Fruit fly (Drosophila melanogaster) whole organism, adult: ENCODE data around the gene Jhbp12.

ENCODE experiments used
- CG11617 ChIP-seq: fragments of 200-800 bp; sonication (Bioruptor generic); optimal IDR thresholded peaks from 2 replicates; lab custom pipeline; 2017; ENCODE audit warnings: mild to moderate bottlenecking, missing biosample characterization, missing genetic modification reagents, missing genetic modification characterization
- CG12768 ChIP-seq: fragments of 200-800 bp; sonication (Bioruptor generic); optimal IDR thresholded peaks from 2 replicates; lab custom pipeline; 2017; ENCODE audit warnings: missing biosample characterization, missing genetic modification characterization, mild to moderate bottlenecking, moderate library complexity, missing genetic modification reagents
- CG14711 ChIP-seq: fragments of 200-800 bp; sonication (Bioruptor generic); optimal IDR thresholded peaks from 2 replicates; lab custom pipeline; 2018; ENCODE audit warnings: missing biosample characterization, mild to moderate bottlenecking, missing genetic modification characterization, moderate library complexity
- CG1620 ChIP-seq: fragments of 200-800 bp; sonication (Bioruptor generic); optimal IDR thresholded peaks from 2 replicates; lab custom pipeline; 2016; ENCODE audit warnings: missing biosample characterization, missing genetic modification characterization
- CG33017 ChIP-seq: fragments of 200-800 bp; sonication (Bioruptor generic); optimal IDR thresholded peaks from 2 replicates; lab custom pipeline; 2018; ENCODE audit warnings: missing biosample characterization, mild to moderate bottlenecking, missing genetic modification characterization, moderate library complexity
- CG5204 ChIP-seq: fragments of 200-800 bp; sonication (Bioruptor generic); optimal IDR thresholded peaks from 2 replicates; lab custom pipeline; 2016; ENCODE audit warnings: missing biosample characterization, missing genetic modification characterization
- CG7045 ChIP-seq: fragments of 200-800 bp; sonication (Bioruptor generic); optimal IDR thresholded peaks from 2 replicates; lab custom pipeline; 2017; ENCODE audit warnings: missing biosample characterization, mild to moderate bottlenecking, missing genetic modification characterization
- CG7101 ChIP-seq: fragments of 200-800 bp; sonication (Bioruptor generic); optimal IDR thresholded peaks from 2 replicates; lab custom pipeline; 2018; ENCODE audit warnings: missing biosample characterization, mild to moderate bottlenecking, missing genetic modification characterization, moderate library complexity
- Clk ChIP-seq: fragments of 200-800 bp; sonication (Bioruptor generic); optimal IDR thresholded peaks from 2 replicates; lab custom pipeline; 2017; ENCODE audit warnings: missing biosample characterization, missing genetic modification characterization
- Crg-1 ChIP-seq: fragments of 200-800 bp; sonication (Bioruptor generic); optimal IDR thresholded peaks from 2 replicates; lab custom pipeline; 2016; ENCODE audit warnings: missing biosample characterization, missing genetic modification characterization
- Hr96 ChIP-seq: fragments of 200-800 bp; sonication (Bioruptor generic); optimal IDR thresholded peaks from 2 replicates; lab custom pipeline; 2016; ENCODE audit warnings: missing biosample characterization, missing genetic modification characterization
- Mnt ChIP-seq: fragments of 200-800 bp; sonication (Bioruptor generic); optimal IDR thresholded peaks from 2 replicates; lab custom pipeline; 2016; ENCODE audit warnings: missing biosample characterization, mild to moderate bottlenecking, missing genetic modification characterization
- bab1 ChIP-seq: fragments of 200-800 bp; sonication (Bioruptor generic); optimal IDR thresholded peaks from 3 replicates; lab custom pipeline; 2019; ENCODE audit warnings: missing biosample characterization, mild to moderate bottlenecking, missing genetic modification characterization, moderate library complexity
- cic ChIP-seq: fragments of 200-800 bp; sonication (Bioruptor generic); optimal IDR thresholded peaks from 2 replicates; lab custom pipeline; 2017; ENCODE audit warnings: missing biosample characterization, mild to moderate bottlenecking, missing genetic modification characterization, moderate library complexity
- cnc ChIP-seq, 2 experiments: fragments of >200 bp; optimal IDR thresholded peaks; 2 replicates each; lab custom pipeline; 2017
- kay ChIP-seq: fragments of 200-800 bp; sonication (Bioruptor generic); peaks from one replicate; lab custom pipeline; 2016; ENCODE audit warnings: missing biosample characterization, missing genetic modification characterization, borderline replicate concordance
- ovo ChIP-seq: fragments of 200-800 bp; sonication (Bioruptor generic); optimal IDR thresholded peaks from 2 replicates; lab custom pipeline; 2016; ENCODE audit warnings: missing biosample characterization, missing genetic modification characterization
- pad ChIP-seq: fragments of 200-800 bp; sonication (Bioruptor generic); optimal IDR thresholded peaks from 3 replicates; lab custom pipeline; 2017; ENCODE audit warnings: missing biosample characterization, missing genetic modification characterization, mild to moderate bottlenecking, moderate library complexity, missing genetic modification reagents
- tj ChIP-seq: fragments of 200-800 bp; sonication (Bioruptor generic); optimal IDR thresholded peaks from 3 replicates; lab custom pipeline; 2017; ENCODE audit warnings: missing biosample characterization, mild to moderate bottlenecking, missing genetic modification characterization, moderate library complexity
- toe ChIP-seq: fragments of 200-800 bp; sonication (Bioruptor generic); optimal IDR thresholded peaks from 2 replicates; lab custom pipeline; 2016; ENCODE audit warnings: missing biosample characterization, missing genetic modification characterization

Jhbp12 gene

DNA sequence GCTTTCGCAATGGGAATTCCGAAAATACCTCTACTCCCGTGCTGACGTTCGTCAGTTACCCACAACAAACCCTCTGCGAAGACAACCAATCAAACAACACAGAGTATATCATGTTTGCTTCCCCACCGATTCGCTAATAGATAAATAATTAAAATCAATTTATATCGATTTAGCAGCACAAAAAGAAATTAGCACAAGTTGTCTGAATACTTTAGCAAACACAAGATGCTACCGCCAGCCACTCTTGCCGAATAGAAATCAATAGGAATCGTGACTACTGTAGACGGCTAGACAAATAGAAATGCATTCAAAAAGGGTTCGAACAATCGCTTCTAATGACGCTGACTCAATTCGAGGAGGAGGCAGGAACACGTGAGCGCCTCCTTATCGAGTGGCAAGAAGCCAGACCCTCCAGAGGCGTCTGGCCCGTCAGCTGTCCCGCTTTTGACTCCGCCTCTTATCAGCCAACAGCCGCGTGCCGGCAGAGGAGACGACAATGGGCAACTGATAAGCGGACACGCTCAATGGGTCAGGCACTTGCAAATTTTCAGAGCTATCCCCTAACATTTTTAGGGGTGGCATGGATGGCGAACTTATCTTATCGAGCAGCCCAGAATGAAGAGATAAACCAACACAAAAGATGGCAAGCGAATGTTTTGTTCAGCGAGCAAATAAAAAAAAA, 43.8 kb downstream of the Jhbp12 start:
- peak; percentile 43 for TF ChIP-seq CG33017
- no peak for TF ChIP-seq tj (GFP tag; lab: Kevin White, UChicago)
- TF ChIP-seq bab1 (GFP tag; lab: Kevin White, UChicago): no peak
- TF ChIP-seq CG14711 (tag; lab: Kevin White, UChicago): no peak
- TF ChIP-seq toe (GFP tag; lab: Kevin White, UChicago): no peak
- TF ChIP-seq Crg-1 (GFP tag; lab: Kevin White, UChicago): peak; percentile 14
- TF ChIP-seq Hr96 (GFP tag; lab: Kevin White, UChicago): no peak
- peak; percentile 51 for TF ChIP-seq Mnt (GFP tag; lab: Kevin White, UChicago)
- TF ChIP-seq CG12768 (GFP tag; lab: Kevin White, UChicago): peak; percentile 33
- no peak for TF ChIP-seq cnc (optimal IDR thresholded peaks at IDR 0.05; lab: Kevin White, UChicago)
- no peak for TF ChIP-seq CG1620 (GFP tag; lab: Kevin White, UChicago)
- no peak for TF ChIP-seq ovo (GFP tag; lab: Kevin White, UChicago)
- no peak for TF ChIP-seq CG11617
- no peak for TF ChIP-seq CG7101 (tag; lab: Kevin White, UChicago)
- TF ChIP-seq CG7045 (GFP tag; lab: Kevin White, UChicago): no peak
- TF ChIP-seq kay (GFP tag; lab: Kevin White, UChicago): peak; percentile 58
- TF ChIP-seq Clk (GFP tag; lab: Kevin White, UChicago): no peak
- no peak for TF ChIP-seq pad
- TF ChIP-seq CG5204 (GFP tag; lab: Kevin White, UChicago): no peak
- TF ChIP-seq cic (GFP tag; lab: Kevin White, UChicago): peak; percentile 86

DNA sequence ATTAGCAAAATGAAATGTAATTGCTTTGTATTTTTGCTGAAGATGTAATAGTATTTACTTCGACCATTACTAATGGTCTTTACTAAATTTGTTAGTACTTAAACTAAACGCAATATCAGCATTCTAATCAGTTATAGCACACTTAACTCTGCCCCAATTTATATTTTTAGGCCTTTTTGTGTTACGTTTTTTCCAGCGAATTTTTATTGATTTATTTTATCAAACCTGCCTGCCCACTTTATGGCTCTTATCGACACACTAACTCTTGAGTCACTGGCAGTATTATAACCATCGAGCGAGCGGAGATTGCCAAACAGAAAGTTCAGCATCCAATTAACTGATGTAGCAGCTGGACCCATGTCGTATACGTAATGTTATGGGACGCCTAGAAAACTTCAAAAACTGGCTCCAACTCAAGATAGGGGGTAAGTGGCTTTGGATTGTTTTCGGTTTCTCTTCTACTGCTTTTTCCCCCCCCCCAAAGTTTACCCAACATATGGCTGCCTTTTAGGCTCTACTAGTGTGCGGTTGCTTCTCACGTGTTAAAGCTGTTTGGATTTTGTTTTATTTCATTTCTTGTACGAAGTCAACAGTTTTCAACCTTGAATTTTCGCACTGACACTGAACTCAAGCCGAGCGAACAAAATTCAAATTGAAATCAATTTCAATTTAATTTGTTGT, 45.2 kb downstream of the Jhbp12 start:
- TF ChIP-seq CG33017: no peak
- TF ChIP-seq Hr96 (GFP tag; lab: Kevin White, UChicago): no peak
- peak; percentile 80 for TF ChIP-seq kay (GFP tag; lab: Kevin White, UChicago)
- TF ChIP-seq pad: no peak
- TF ChIP-seq tj (GFP tag; lab: Kevin White, UChicago): no peak
- TF ChIP-seq CG12768 (GFP tag; lab: Kevin White, UChicago): peak; percentile 44

DNA sequence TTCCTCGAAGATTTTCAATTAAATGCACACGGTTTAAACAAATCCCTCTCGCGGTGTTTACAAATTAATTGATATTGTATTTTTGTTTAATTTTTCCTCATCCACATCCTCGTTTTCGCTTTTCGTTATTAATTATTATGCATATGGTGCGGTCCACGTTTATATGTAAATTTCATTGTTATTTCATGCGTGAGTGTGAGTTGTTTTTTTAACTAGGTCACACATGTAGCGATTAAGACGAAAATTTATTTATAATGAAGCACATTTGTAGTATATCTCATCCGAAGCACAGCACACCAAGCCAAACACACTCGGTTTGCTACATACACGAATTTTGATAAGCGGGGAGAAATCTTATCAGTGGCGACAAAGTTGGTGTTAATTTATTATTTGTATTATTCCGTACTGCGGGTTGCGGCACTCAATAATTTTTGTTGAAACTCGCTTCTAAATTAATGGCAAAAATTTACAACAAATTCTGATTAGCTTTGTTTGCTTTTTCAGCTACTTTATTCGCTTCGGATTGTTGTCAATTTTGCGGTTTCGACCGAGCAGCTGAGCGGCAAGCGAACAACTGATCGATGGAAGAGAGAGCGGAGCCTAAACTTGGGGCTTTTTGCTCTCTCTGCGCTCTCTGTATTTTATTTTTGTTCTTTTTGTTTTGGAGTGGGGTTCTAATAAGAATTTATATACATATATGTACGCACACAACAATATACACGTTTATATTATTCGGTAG, 47.0 kb downstream of the Jhbp12 start:
- TF ChIP-seq CG33017: peak; percentile 59
- TF ChIP-seq tj (GFP tag; lab: Kevin White, UChicago): peak; percentile 73
- no peak for TF ChIP-seq bab1 (GFP tag; lab: Kevin White, UChicago)
- TF ChIP-seq CG14711 (tag; lab: Kevin White, UChicago): peak; percentile 11
- no peak for TF ChIP-seq ovo (GFP tag; lab: Kevin White, UChicago)
- no peak for TF ChIP-seq CG1620 (GFP tag; lab: Kevin White, UChicago)
- TF ChIP-seq Mnt (GFP tag; lab: Kevin White, UChicago): peak; percentile 62
- peak; percentile 89 for TF ChIP-seq kay (GFP tag; lab: Kevin White, UChicago)
- TF ChIP-seq CG11617: no peak
- TF ChIP-seq cic (GFP tag; lab: Kevin White, UChicago): peak; percentile 77
- no peak for TF ChIP-seq Hr96 (GFP tag; lab: Kevin White, UChicago)
- TF ChIP-seq CG7045 (GFP tag; lab: Kevin White, UChicago): no peak
- TF ChIP-seq CG12768 (GFP tag; lab: Kevin White, UChicago): no peak
- TF ChIP-seq pad: no peak
- TF ChIP-seq CG5204 (GFP tag; lab: Kevin White, UChicago): no peak
- TF ChIP-seq Crg-1 (GFP tag; lab: Kevin White, UChicago): no peak
- TF ChIP-seq CG7101 (tag; lab: Kevin White, UChicago): no peak

DNA sequence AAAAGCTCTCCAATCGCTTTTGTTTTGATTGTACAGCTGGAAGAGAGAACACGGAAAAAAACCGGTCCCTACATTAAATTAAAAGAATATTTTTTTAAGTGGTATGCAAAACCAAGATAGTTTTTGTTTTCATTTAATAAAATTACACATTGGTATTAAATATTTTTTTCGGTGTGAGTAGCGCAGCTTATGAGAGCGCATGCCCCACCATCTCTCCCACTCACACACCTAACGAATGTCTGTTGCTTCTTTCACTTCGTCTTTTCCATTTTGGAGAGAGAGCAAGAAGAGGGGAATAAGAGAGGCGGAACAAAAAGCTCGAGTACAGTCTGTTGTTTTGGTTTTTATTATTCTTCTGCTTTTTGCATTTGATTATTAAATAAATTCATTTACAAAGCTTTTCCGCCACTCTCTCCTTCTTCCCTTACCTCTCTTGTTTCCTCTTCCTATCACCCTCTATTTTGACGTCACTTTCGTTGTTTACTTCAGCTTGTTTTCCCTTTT, 48.0 kb downstream of the Jhbp12 start:
- peak; percentile 98 for TF ChIP-seq toe (GFP tag; lab: Kevin White, UChicago)
- peak; percentile 96 for TF ChIP-seq CG14711 (tag; lab: Kevin White, UChicago)
- TF ChIP-seq cic (GFP tag; lab: Kevin White, UChicago): peak; percentile 97
- no peak for TF ChIP-seq cnc (optimal IDR thresholded peaks at IDR 0.05; lab: Kevin White, UChicago)
- TF ChIP-seq CG7101 (tag; lab: Kevin White, UChicago): peak; percentile 99
- TF ChIP-seq CG1620 (GFP tag; lab: Kevin White, UChicago): peak; percentile 96
- TF ChIP-seq Hr96 (GFP tag; lab: Kevin White, UChicago): peak; percentile 97
- peak; percentile 95 for TF ChIP-seq Mnt (GFP tag; lab: Kevin White, UChicago)
- peak; percentile 99 for TF ChIP-seq CG11617
- TF ChIP-seq Crg-1 (GFP tag; lab: Kevin White, UChicago): peak; percentile 97
- TF ChIP-seq CG33017: peak; percentile 99
- TF ChIP-seq kay (GFP tag; lab: Kevin White, UChicago): peak; percentile 99
- peak; percentile 98 for TF ChIP-seq Clk (GFP tag; lab: Kevin White, UChicago)
- peak; percentile 98 for TF ChIP-seq CG7045 (GFP tag; lab: Kevin White, UChicago)
- TF ChIP-seq CG5204 (GFP tag; lab: Kevin White, UChicago): peak; percentile 98
- peak; percentile 76 for TF ChIP-seq tj (GFP tag; lab: Kevin White, UChicago)
- TF ChIP-seq CG12768 (GFP tag; lab: Kevin White, UChicago): peak; percentile 99
- peak; percentile 94 for TF ChIP-seq pad
- TF ChIP-seq bab1 (GFP tag; lab: Kevin White, UChicago): peak; percentile 96
- peak; percentile 94 for TF ChIP-seq ovo (GFP tag; lab: Kevin White, UChicago)
